Fruit fly (Drosophila melanogaster) whole organism, embryonic: ENCODE measurements around the gene Pcyt1.
A peak's percentile ranks its signal among the peaks of the same experiment; 100 is the strongest.

ENCODE experiments used
- Ada2b ChIP-seq: fragments of 200-800 bp; sonication (Bioruptor generic); IDR thresholded peaks from 2 replicates; pipeline ENCODE4 v1.3.6; 2022; ENCODE audit warnings: missing biosample characterization, missing genetic modification characterization
- CG1024 ChIP-seq: fragments of 200-800 bp; sonication (Bioruptor generic); IDR thresholded peaks from 2 replicates; pipeline ENCODE4 v1.3.6; 2022; ENCODE audit warnings: missing biosample characterization, missing genetic modification characterization
- CG10565 ChIP-seq: fragments of 200-800 bp; sonication (Bioruptor generic); optimal IDR thresholded peaks from 3 replicates; lab custom pipeline; 2016; ENCODE audit warnings: missing biosample characterization, mild to moderate bottlenecking, missing genetic modification characterization
- CG11398 ChIP-seq: fragments of 200-800 bp; sonication (Bioruptor generic); optimal IDR thresholded peaks from 2 replicates; lab custom pipeline; 2016; ENCODE audit warnings: missing biosample characterization, missing genetic modification characterization
- CG13624 ChIP-seq: fragments of 200-800 bp; sonication (Bioruptor generic); optimal IDR thresholded peaks from 2 replicates; lab custom pipeline; 2016; ENCODE audit warnings: missing biosample characterization, missing genetic modification characterization
- CG14710 ChIP-seq: fragments of 200-800 bp; sonication (Bioruptor generic); optimal IDR thresholded peaks from 3 replicates; lab custom pipeline; 2019; ENCODE audit warnings: missing biosample characterization, mild to moderate bottlenecking, missing genetic modification characterization, moderate library complexity
- CG14860 ChIP-seq: fragments of 200-800 bp; sonication (Bioruptor generic); IDR thresholded peaks from 3 replicates; pipeline ENCODE4 v1.3.6; 2022; ENCODE audit warnings: missing biosample characterization, missing genetic modification characterization; ENCODE audit not compliant: partially characterized antibody
- CG15269 ChIP-seq: fragments of 200-800 bp; sonication (Bioruptor generic); optimal IDR thresholded peaks from 2 replicates; lab custom pipeline; 2018; ENCODE audit warnings: missing biosample characterization, mild to moderate bottlenecking, missing genetic modification characterization, moderate library complexity
- CG1529 ChIP-seq: fragments of 200-800 bp; sonication (Bioruptor generic); optimal IDR thresholded peaks from 3 replicates; lab custom pipeline; 2018; ENCODE audit warnings: missing biosample characterization, missing genetic modification characterization
- CG15514 ChIP-seq: fragments of 200-800 bp; sonication (Bioruptor generic); optimal IDR thresholded peaks from 3 replicates; lab custom pipeline; 2017; ENCODE audit warnings: missing biosample characterization, missing genetic modification characterization, mild to moderate bottlenecking, moderate library complexity, missing genetic modification reagents
- CG16815 ChIP-seq: fragments of 200-800 bp; sonication (Bioruptor generic); optimal IDR thresholded peaks from 3 replicates; lab custom pipeline; 2017; ENCODE audit warnings: missing biosample characterization, mild to moderate bottlenecking, missing genetic modification characterization
- CG17328 ChIP-seq: fragments of 200-800 bp; sonication (Bioruptor generic); IDR thresholded peaks from 2 replicates; pipeline ENCODE4 v1.3.6; 2022; ENCODE audit warnings: missing biosample characterization, missing genetic modification characterization
- CG2199 ChIP-seq: fragments of 200-800 bp; sonication (Bioruptor generic); IDR thresholded peaks from 3 replicates; pipeline ENCODE4 v1.3.6; 2022; ENCODE audit warnings: missing biosample characterization, missing genetic modification characterization
- CG32532 ChIP-seq: fragments of 200-800 bp; sonication (Bioruptor generic); IDR thresholded peaks from 2 replicates; pipeline ENCODE4 v1.3.6; 2022; ENCODE audit warnings: missing biosample characterization, missing genetic modification characterization
- CG3281 ChIP-seq: fragments of 200-800 bp; sonication (Bioruptor generic); optimal IDR thresholded peaks from 3 replicates; lab custom pipeline; 2017; ENCODE audit warnings: missing biosample characterization, mild to moderate bottlenecking, missing genetic modification characterization
- CG33557 ChIP-seq: fragments of 200-800 bp; sonication (Bioruptor generic); optimal IDR thresholded peaks from 2 replicates; lab custom pipeline; 2019; ENCODE audit warnings: missing biosample characterization, mild to moderate bottlenecking, missing genetic modification characterization, moderate library complexity
- CG3407 ChIP-seq: fragments of 200-800 bp; sonication (Bioruptor generic); optimal IDR thresholded peaks from 2 replicates; lab custom pipeline; 2018; ENCODE audit warnings: missing biosample characterization, mild to moderate bottlenecking, missing genetic modification characterization
- CG4424 ChIP-seq: fragments of 200-800 bp; sonication (Bioruptor generic); optimal IDR thresholded peaks from 3 replicates; lab custom pipeline; 2016; ENCODE audit warnings: missing biosample characterization, missing genetic modification characterization
- CG7556 ChIP-seq: fragments of 200-800 bp; sonication (Bioruptor generic); optimal IDR thresholded peaks from 2 replicates; lab custom pipeline; 2017; ENCODE audit warnings: missing biosample characterization, mild to moderate bottlenecking, missing genetic modification characterization
- CoRest ChIP-seq: fragments of 200-800 bp; sonication (Bioruptor generic); optimal IDR thresholded peaks from 3 replicates; lab custom pipeline; 2018; ENCODE audit warnings: missing biosample characterization, mild to moderate bottlenecking, missing genetic modification characterization, moderate library complexity
- E2f1 ChIP-seq: fragments of 200-800 bp; sonication (Bioruptor generic); IDR thresholded peaks from 2 replicates; pipeline ENCODE4 v1.3.6; 2022; ENCODE audit warnings: missing biosample characterization, missing genetic modification characterization
- Hsf ChIP-seq: fragments of 200-800 bp; sonication (Bioruptor generic); optimal IDR thresholded peaks from 3 replicates; lab custom pipeline; 2016; ENCODE audit warnings: missing biosample characterization, missing genetic modification characterization
- Jarid2 ChIP-seq: fragments of 200-800 bp; sonication (Bioruptor generic); optimal IDR thresholded peaks from 3 replicates; lab custom pipeline; 2017; ENCODE audit warnings: mild to moderate bottlenecking, missing biosample characterization, missing genetic modification reagents, missing genetic modification characterization
- MBD-R2 ChIP-seq: fragments of 200-800 bp; sonication (Bioruptor generic); IDR thresholded peaks from 2 replicates; pipeline ENCODE4 v1.3.6; 2022; ENCODE audit warnings: missing biosample characterization, missing genetic modification characterization
- NK7.1 ChIP-seq: fragments of 200-800 bp; sonication (Bioruptor generic); optimal IDR thresholded peaks from 3 replicates; lab custom pipeline; 2016; ENCODE audit warnings: missing biosample characterization, missing genetic modification characterization
- Optix ChIP-seq: fragments of 200-800 bp; sonication (Bioruptor generic); IDR thresholded peaks from 3 replicates; pipeline ENCODE4 v1.3.6; 2022; ENCODE audit warnings: missing biosample characterization, missing genetic modification characterization
- Rfx ChIP-seq: fragments of 200-800 bp; sonication (Bioruptor generic); IDR thresholded peaks from 2 replicates; pipeline ENCODE4 v1.3.6; 2022; ENCODE audit warnings: missing biosample characterization, missing genetic modification characterization
- Spps ChIP-seq: fragments of 200-800 bp; sonication (Bioruptor generic); optimal IDR thresholded peaks from 2 replicates; lab custom pipeline; 2018; ENCODE audit warnings: missing biosample characterization, mild to moderate bottlenecking, missing genetic modification characterization
- Taf1 ChIP-seq: fragments of 200-800 bp; sonication (Bioruptor generic); IDR thresholded peaks from 2 replicates; pipeline ENCODE4 v1.3.6; 2022; ENCODE audit warnings: missing biosample characterization, missing genetic modification characterization
- ac ChIP-seq: fragments of 200-800 bp; sonication (Bioruptor generic); optimal IDR thresholded peaks from 3 replicates; lab custom pipeline; 2017; ENCODE audit warnings: missing biosample characterization, mild to moderate bottlenecking, missing genetic modification characterization
- ara ChIP-seq: fragments of 200-800 bp; sonication (Bioruptor generic); IDR thresholded peaks from 2 replicates; pipeline ENCODE4 v1.3.6; 2022; ENCODE audit warnings: missing biosample characterization, missing genetic modification characterization
- cg ChIP-seq: fragments of 200-800 bp; sonication (Bioruptor generic); optimal IDR thresholded peaks from 3 replicates; lab custom pipeline; 2019; ENCODE audit warnings: missing biosample characterization, mild to moderate bottlenecking, missing genetic modification characterization, moderate library complexity
- corto ChIP-seq: fragments of 200-800 bp; sonication (Bioruptor generic); optimal IDR thresholded peaks from 2 replicates; lab custom pipeline; 2016; ENCODE audit warnings: missing biosample characterization, mild to moderate bottlenecking, missing genetic modification characterization, moderate library complexity
- ewg ChIP-seq: fragments of 200-800 bp; sonication (Bioruptor generic); optimal IDR thresholded peaks from 3 replicates; lab custom pipeline; 2017; ENCODE audit warnings: mild to moderate bottlenecking, missing biosample characterization, missing genetic modification reagents, missing genetic modification characterization
- exex ChIP-seq: fragments of 200-800 bp; sonication (Bioruptor generic); optimal IDR thresholded peaks from 4 replicates; lab custom pipeline; 2018; ENCODE audit warnings: missing biosample characterization, mild to moderate bottlenecking, missing genetic modification characterization, moderate library complexity
- ftz-f1 ChIP-seq: fragments of 200-800 bp; sonication (Bioruptor generic); optimal IDR thresholded peaks from 2 replicates; lab custom pipeline; 2016; ENCODE audit warnings: missing biosample characterization, missing genetic modification characterization
- her ChIP-seq: fragments of 200-800 bp; sonication (Bioruptor generic); optimal IDR thresholded peaks from 2 replicates; lab custom pipeline; 2016; ENCODE audit warnings: missing biosample characterization, missing genetic modification characterization
- org-1 ChIP-seq: fragments of 200-800 bp; sonication (Bioruptor generic); optimal IDR thresholded peaks from 2 replicates; lab custom pipeline; 2017; ENCODE audit warnings: missing biosample characterization, missing genetic modification characterization
- otp ChIP-seq: fragments of 200-800 bp; sonication (Bioruptor generic); IDR thresholded peaks from 3 replicates; pipeline ENCODE4, ENCODE4 v1.3.6; 2022; ENCODE audit warnings: missing biosample characterization, missing genetic modification characterization
- pfk ChIP-seq: fragments of 200-800 bp; sonication (Bioruptor generic); optimal IDR thresholded peaks from 2 replicates; lab custom pipeline; 2018; ENCODE audit warnings: missing biosample characterization, mild to moderate bottlenecking, missing genetic modification characterization, moderate library complexity
- pros ChIP-seq: fragments of 200-800 bp; sonication (Bioruptor generic); optimal IDR thresholded peaks from 3 replicates; lab custom pipeline; 2019; ENCODE audit warnings: missing biosample characterization, mild to moderate bottlenecking, missing genetic modification characterization, moderate library complexity
- sd ChIP-seq: fragments of 200-800 bp; sonication (Bioruptor generic); optimal IDR thresholded peaks from 3 replicates; lab custom pipeline; 2018; ENCODE audit warnings: missing biosample characterization, mild to moderate bottlenecking, missing genetic modification characterization, moderate library complexity
- slp2 ChIP-seq: fragments of 200-800 bp; sonication (Bioruptor generic); optimal IDR thresholded peaks from 2 replicates; lab custom pipeline; 2016; ENCODE audit warnings: missing biosample characterization, missing genetic modification characterization
- sna ChIP-seq: fragments of 200-800 bp; sonication (Bioruptor generic); IDR thresholded peaks from 2 replicates; pipeline ENCODE4 v1.3.6; 2022; ENCODE audit warnings: missing biosample characterization, missing genetic modification characterization; ENCODE audit not compliant: partially characterized antibody
- sqz ChIP-seq: fragments of 200-800 bp; sonication (Bioruptor generic); optimal IDR thresholded peaks from 3 replicates; lab custom pipeline; 2018; ENCODE audit warnings: missing biosample characterization, mild to moderate bottlenecking, missing genetic modification characterization
- tap ChIP-seq: fragments of 200-800 bp; optimal IDR thresholded peaks from 3 replicates; lab custom pipeline; 2019; ENCODE audit warnings: missing biosample characterization, mild to moderate bottlenecking, missing genetic modification characterization, moderate library complexity
- tin ChIP-seq: fragments of 200-800 bp; sonication (Bioruptor generic); optimal IDR thresholded peaks from 3 replicates; lab custom pipeline; 2016; ENCODE audit warnings: missing biosample characterization, missing genetic modification characterization
- ttk ChIP-seq: fragments of 200-800 bp; sonication (Bioruptor generic); IDR thresholded peaks from 2 replicates; pipeline ENCODE4 v2.1.2; 2022; ENCODE audit warnings: missing biosample characterization, missing genetic modification characterization
- unc-4 ChIP-seq: fragments of 200-800 bp; sonication (Bioruptor generic); IDR thresholded peaks from 2 replicates; pipeline ENCODE4 v1.3.6; 2022; ENCODE audit warnings: missing biosample characterization, missing genetic modification characterization; ENCODE audit not compliant: partially characterized antibody
- vvl ChIP-seq: fragments of 200-800 bp; sonication (Bioruptor generic); IDR thresholded peaks from 2 replicates; pipeline ENCODE4 v1.3.6; 2022; ENCODE audit warnings: missing biosample characterization, missing genetic modification characterization

The Pcyt1 gene

dm6 chr3L:1591692-1592371 is 45.9 kb downstream of the Pcyt1 start (continued):
- TF ChIP-seq CoRest (tag; lab: Kevin White, UChicago): peak; percentile 62
- TF ChIP-seq Hsf (GFP tag; lab: Kevin White, UChicago): peak; percentile 25
- no peak for TF ChIP-seq unc-4 (GFP tag; lab: Robert Waterston, UW)
- TF ChIP-seq Jarid2 (GFP tag; lab: Kevin White, UChicago): peak; percentile 69
- peak; percentile 6 for TF ChIP-seq CG1529
- TF ChIP-seq CG3407 (GFP tag; lab: Kevin White, UChicago): peak; percentile 30
- peak; percentile 36; the same call in 1 of the 2 replicates for TF ChIP-seq Taf1 (GFP tag; lab: Robert Waterston, UW)
- TF ChIP-seq otp (GFP tag; lab: Robert Waterston, UW): 0 out of 3 replicates have a peak, but pooled peaks have one; percentile 9
- no peak for TF ChIP-seq cg (GFP tag; lab: Kevin White, UChicago)
- TF ChIP-seq CG32532 (GFP tag; lab: Robert Waterston, UW): peak; percentile 48; the same call in 1 of the 2 replicates
- TF ChIP-seq CG14860 (GFP tag; lab: Robert Waterston, UW): no peak
- TF ChIP-seq pfk (GFP tag; lab: Kevin White, UChicago): peak; percentile 46
- no peak for TF ChIP-seq CG1024 (GFP tag; lab: Robert Waterston, UW)
- TF ChIP-seq Rfx (GFP tag; lab: Robert Waterston, UW): peak; percentile 82
- TF ChIP-seq CG15514: peak; percentile 92
- no peak for TF ChIP-seq sna (GFP tag; lab: Robert Waterston, UW)
- TF ChIP-seq exex (tag; lab: Kevin White, UChicago): peak; percentile 63
- TF ChIP-seq ara: no peak
- TF ChIP-seq CG7556: peak; percentile 65
- peak; percentile 75 for TF ChIP-seq org-1 (GFP tag; lab: Kevin White, UChicago)
- peak; percentile 1 for TF ChIP-seq CG14710
- TF ChIP-seq Spps (tag; lab: Kevin White, UChicago): no peak
- TF ChIP-seq CG17328: no peak
- no peak; the same call in 1 of the 2 replicates for TF ChIP-seq MBD-R2
- no peak for TF ChIP-seq CG33557
- TF ChIP-seq ac: no peak
- peak; percentile 71 for TF ChIP-seq CG13624
- TF ChIP-seq NK7.1: peak; percentile 64
- TF ChIP-seq CG16815 (GFP tag; lab: Kevin White, UChicago): no peak
- no peak for TF ChIP-seq CG4424
- TF ChIP-seq sd: no peak
- TF ChIP-seq Ada2b (GFP tag; lab: Robert Waterston, UW): peak; percentile 52
- TF ChIP-seq corto (GFP tag; lab: Kevin White, UChicago): peak; percentile 62
- no peak for TF ChIP-seq sqz
- no peak for TF ChIP-seq E2f1 (GFP tag; lab: Robert Waterston, UW)
- TF ChIP-seq ewg: no peak
- peak; percentile 93 for TF ChIP-seq CG3281
- TF ChIP-seq slp2 (GFP tag; lab: Kevin White, UChicago): no peak
- TF ChIP-seq CG10565: no peak
- TF ChIP-seq vvl (GFP tag; lab: Robert Waterston, UW): no peak
- TF ChIP-seq ftz-f1 (GFP tag; lab: Kevin White, UChicago): peak; percentile 32
- TF ChIP-seq pros (GFP tag; lab: Kevin White, UChicago): no peak
- no peak for TF ChIP-seq CG2199 (GFP tag; lab: Robert Waterston, UW)
- TF ChIP-seq tin: no peak
- peak; percentile 43 for TF ChIP-seq CG11398 (GFP tag; lab: Kevin White, UChicago)
- peak; percentile 53 for TF ChIP-seq her (GFP tag; lab: Kevin White, UChicago)
- no peak for TF ChIP-seq ttk (GFP tag; lab: Robert Waterston, UW)
- TF ChIP-seq CG15269 (tag; lab: Kevin White, UChicago): peak; percentile 67
- TF ChIP-seq Optix (GFP tag; lab: Robert Waterston, UW): no peak
- TF ChIP-seq tap (tag; lab: Kevin White, UChicago): no peak
